Worm (Caenorhabditis elegans) whole organism, young adult: Measurements from ENCODE around the gene fbxb-77.

Experiments used
- rpc-1 ChIP-seq, 2 experiments: fragments of 150-350 bp in 1 of 2; sonication (generic microtip) in 1 of 2; optimal IDR thresholded peaks; 2 replicates each; lab custom pipeline; 2014 to 2018; ENCODE audit warnings: missing biosample characterization in 1 of 2, missing genetic modification characterization in 1 of 2, missing genetic modification reagents in 1 of 2, missing genotype in 1 of 2
- sdz-38 ChIP-seq: sonication (generic microtip); optimal IDR thresholded peaks from 2 replicates; lab custom pipeline; 2016; ENCODE audit warnings: missing genotype, missing genetic modification characterization, missing compliant biosample characterization
- sea-2 ChIP-seq: fragments of 200-800 bp; sonication (Bioruptor generic); IDR thresholded peaks from 2 replicates; pipeline ENCODE4 v1.3.6; 2022; ENCODE audit warnings: missing genetic modification characterization, missing compliant biosample characterization

- TF ChIP-seq rpc-1 (optimal IDR thresholded peaks at IDR 0.05; lab: Kevin White, UChicago) (no peak), rpc-1 (tag; optimal IDR thresholded peaks at IDR 0.05; lab: Kevin White, UChicago) (no peak), sdz-38 (tag; lab: Kevin White, UChicago) (no peak), sea-2 (GFP tag; lab: Robert Waterston, UW) (no peak)
Observed at ce11 chrIV:4747553-4747952, 8.4 kb downstream of the fbxb-77 start, which contains the start of gene tctn-1.
